Worm (Caenorhabditis elegans): ENCODE data around the gene dib-1.
"Not testable (repeated sequence)": the region's sequence is repeated elsewhere in the genome, so short reads cannot be mapped to it uniquely, and the experiment has no call there.

The dib-1 gene

ce11 chrIV:2888496-2889101, 2.1 kb upstream of the dib-1 start:
- no peak for TF ChIP-seq unc-62 (GFP tag; optimal IDR thresholded peaks at IDR 0.05)

ce11 chrIV:2891535-2892233, 1.0 kb downstream of the dib-1 start:
- TF ChIP-seq unc-62 (GFP tag; optimal IDR thresholded peaks at IDR 0.05): no peak

ce11 chrIV:2892395-2892786, 1.7 kb downstream of the dib-1 start, which contains the start of gene Y54G2A.18:
TSS of gene Y54G2A.18 (minus strand) at chrIV:2892495.
- TF ChIP-seq unc-62 (GFP tag; optimal IDR thresholded peaks at IDR 0.05): no peak

ce11 chrIV:2892787-2893485, 2.3 kb downstream of the dib-1 start:
- TF ChIP-seq unc-62 (GFP tag; optimal IDR thresholded peaks at IDR 0.05): no peak

ce11 chrIV:2893486-2893842, 2.8 kb downstream of the dib-1 start:
- no peak for TF ChIP-seq unc-62 (GFP tag; optimal IDR thresholded peaks at IDR 0.05)

- TF ChIP-seq unc-62 (GFP tag; optimal IDR thresholded peaks at IDR 0.05): not testable (repeated sequence)
These were observed 3.9 kb downstream of the dib-1 start, which contains the start of gene Y54G2A.19 for ce11 chrIV:2894630-2895029. TSS of gene Y54G2A.19 (minus strand) at chrIV:2894730.

- TF ChIP-seq unc-62 (GFP tag; optimal IDR thresholded peaks at IDR 0.05): no peak
These were observed 7.0 kb downstream of the dib-1 start, which contains the start of gene Y54G2A.36 for ce11 chrIV:2897644-2898160. TSS of gene Y54G2A.36 (plus strand) at chrIV:2897694.

ce11 chrIV:2914545-2914944, 23.9 kb downstream of the dib-1 start:
- TF ChIP-seq unc-62 (GFP tag; optimal IDR thresholded peaks at IDR 0.05): no peak

ce11 chrIV:2916043-2916442, 25.4 kb downstream of the dib-1 start:
- no peak for TF ChIP-seq unc-62 (GFP tag; optimal IDR thresholded peaks at IDR 0.05)

ce11 chrIV:2917729-2918128, 27.0 kb downstream of the dib-1 start, which contains the start of gene Y54G2A.50:
TSS of gene Y54G2A.50 (plus strand) at chrIV:2918029.
- not testable (repeated sequence) for TF ChIP-seq unc-62 (GFP tag; optimal IDR thresholded peaks at IDR 0.05)

ce11 chrIV:2922196-2922595, 31.5 kb downstream of the dib-1 start, which contains the start of gene fbxc-45:
TSS of gene fbxc-45 (minus strand) at chrIV:2922243.
- no peak for TF ChIP-seq unc-62 (GFP tag; optimal IDR thresholded peaks at IDR 0.05)

ce11 chrIV:2925591-2925990, 34.9 kb downstream of the dib-1 start, which contains the start of gene ubc-13:
TSS of gene ubc-13 (minus strand) at chrIV:2925691.
- TF ChIP-seq unc-62 (GFP tag; optimal IDR thresholded peaks at IDR 0.05): no peak

ce11 chrIV:2928409-2928808, 37.7 kb downstream of the dib-1 start, which contains the start of gene manf-1:
TSS of gene manf-1 (minus strand) at chrIV:2928421.
- TF ChIP-seq unc-62 (GFP tag; optimal IDR thresholded peaks at IDR 0.05): no peak

- no peak for TF ChIP-seq unc-62 (GFP tag; optimal IDR thresholded peaks at IDR 0.05)
These were observed 40.5 kb downstream of the dib-1 start, which contains the start of gene samt-1 for ce11 chrIV:2931228-2931627. TSS of gene samt-1 (plus strand) at chrIV:2931403.

ce11 chrIV:2935194-2935593, 44.5 kb downstream of the dib-1 start:
- no peak for TF ChIP-seq unc-62 (GFP tag; optimal IDR thresholded peaks at IDR 0.05)

Data from whole organism, dauer.